Fruit fly (Drosophila melanogaster) whole organism: ENCODE measurements around the gene CG3184.

Experiments
- CG8478 ChIP-seq: fragments of >200 bp; optimal IDR thresholded peaks from 2 replicates; lab custom pipeline; 2018; ENCODE audit warnings: inconsistent platforms
- Dll ChIP-seq: fragments of >200 bp; optimal IDR thresholded peaks from 2 replicates; lab custom pipeline; 2017
- EcR ChIP-seq, 2 experiments: fragments of >200 bp; optimal IDR thresholded peaks; 2 replicates each; lab custom pipeline; 2017; ENCODE audit warnings: missing biosample characterization in 2 of 2, missing genetic modification characterization in 2 of 2, missing genetic modification reagents in 2 of 2
- pan ChIP-seq: fragments of >200 bp; optimal IDR thresholded peaks from 2 replicates; lab custom pipeline; 2017
- psq ChIP-seq: fragments of >200 bp; optimal IDR thresholded peaks from 2 replicates; lab custom pipeline; 2017
- usp ChIP-seq: fragments of >200 bp; optimal IDR thresholded peaks from 2 replicates; lab custom pipeline; 2017; ENCODE audit warnings: missing biosample characterization, missing genetic modification characterization, mixed read lengths

DNA sequence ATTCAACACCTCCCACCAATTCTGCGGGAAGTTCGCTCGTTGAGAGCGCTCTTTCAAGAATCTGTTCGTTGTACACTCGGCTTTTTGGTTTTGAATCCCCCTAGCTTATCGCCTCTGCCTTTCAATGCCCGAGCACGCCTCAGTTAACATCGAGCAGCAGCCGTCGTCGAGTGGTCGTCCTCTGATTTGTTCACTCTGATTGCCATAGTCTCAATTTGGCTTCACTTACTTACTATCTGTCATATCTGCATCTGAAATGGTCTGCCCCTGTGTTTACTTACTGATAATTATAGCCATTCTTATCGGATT is 9.1 kb downstream of the CG3184 start:
- no peak for TF ChIP-seq EcR (GFP tag; optimal IDR thresholded peaks at IDR 0.05; lab: Kevin White, UChicago)
- TF ChIP-seq usp (GFP tag; lab: Kevin White, UChicago): no peak
- TF ChIP-seq psq (lab: Kevin White, UChicago): no peak
- TF ChIP-seq Dll (lab: Kevin White, UChicago): peak; percentile 16
- no peak for TF ChIP-seq CG8478 (lab: Kevin White, UChicago)
- no peak for TF ChIP-seq pan (lab: Kevin White, UChicago)
